Worm (Caenorhabditis elegans) whole organism, L3 larva: Measurements from ENCODE around the gene polh-1.
A peak's percentile ranks its signal among the peaks of the same experiment; 100 is the strongest.

Source experiments
- R02D3.7 ChIP-seq: fragments of 150-350 bp; optimal IDR thresholded peaks from 2 replicates; lab custom pipeline; 2014; ENCODE audit warnings: missing biosample characterization, missing genetic modification characterization
- ZK546.5 ChIP-seq: sonication (generic microtip); optimal IDR thresholded peaks from 2 replicates; lab custom pipeline; 2017; ENCODE audit warnings: missing biosample characterization, missing genetic modification characterization
- aly-2 ChIP-seq: fragments of 150-350 bp; optimal IDR thresholded peaks from 2 replicates; lab custom pipeline; 2014; ENCODE audit warnings: missing biosample characterization, missing genetic modification characterization
- ceh-16 ChIP-seq: sonication (generic microtip); optimal IDR thresholded peaks from 2 replicates; lab custom pipeline; 2017; ENCODE audit warnings: missing biosample characterization, missing genetic modification characterization
- ceh-28 ChIP-seq: fragments of 150-350 bp; optimal IDR thresholded peaks from 2 replicates; lab custom pipeline; 2014; ENCODE audit warnings: missing biosample characterization, missing genetic modification reagents, missing genetic modification characterization
- ceh-82 ChIP-seq: fragments of 150-350 bp; optimal IDR thresholded peaks from 2 replicates; lab custom pipeline; 2014; ENCODE audit warnings: missing biosample characterization, missing genetic modification characterization
- ceh-9 ChIP-seq: sonication (generic microtip); optimal IDR thresholded peaks from 2 replicates; lab custom pipeline; 2018; ENCODE audit warnings: missing biosample characterization, missing genetic modification characterization
- daf-12 ChIP-seq: fragments of 150-350 bp; optimal IDR thresholded peaks from 2 replicates; lab custom pipeline; 2014; ENCODE audit warnings: missing biosample characterization, missing genetic modification reagents, missing genetic modification characterization
- egl-5 ChIP-seq: fragments of 150-350 bp; optimal IDR thresholded peaks from 2 replicates; lab custom pipeline; 2017; ENCODE audit warnings: missing biosample characterization, missing genetic modification reagents, missing genetic modification characterization, inconsistent platforms
- elt-1 ChIP-seq: fragments of 150-350 bp; optimal IDR thresholded peaks from 2 replicates; lab custom pipeline; 2014; ENCODE audit warnings: missing biosample characterization, missing genetic modification characterization
- elt-3 ChIP-seq, 3 experiments: fragments of 150-350 bp in 1 of 3; sonication (generic microtip) in 2 of 3; optimal IDR thresholded peaks; 2 replicates in 2 of 3; 4 replicates in 1 of 3; lab custom pipeline; 2014 to 2017; ENCODE audit warnings: missing biosample characterization in 3 of 3, missing genetic modification characterization in 3 of 3
- eor-1 ChIP-seq, 2 experiments: fragments of 150-350 bp; optimal IDR thresholded peaks; 2 replicates each; lab custom pipeline; 2014 to 2018; ENCODE audit warnings: missing biosample characterization in 2 of 2, missing genetic modification characterization in 2 of 2
- fkh-10 ChIP-seq: sonication (generic microtip); optimal IDR thresholded peaks from 2 replicates; lab custom pipeline; 2017; ENCODE audit warnings: missing biosample characterization, missing genetic modification reagents, missing genetic modification characterization
- fkh-2 ChIP-seq: fragments of 150-350 bp; optimal IDR thresholded peaks from 2 replicates; lab custom pipeline; 2014; ENCODE audit warnings: missing biosample characterization, missing genetic modification reagents, missing genetic modification characterization
- hmg-11 ChIP-seq: sonication (generic microtip); optimal IDR thresholded peaks from 2 replicates; lab custom pipeline; 2016; ENCODE audit warnings: missing genetic modification characterization, missing compliant biosample characterization
- jun-1 ChIP-seq: fragments of 150-350 bp; optimal IDR thresholded peaks from 2 replicates; lab custom pipeline; 2014; ENCODE audit warnings: missing biosample characterization, missing genetic modification reagents, missing genetic modification characterization
- lin-39 ChIP-seq: fragments of 150-350 bp; optimal IDR thresholded peaks from 2 replicates; lab custom pipeline; 2018; ENCODE audit warnings: missing biosample characterization, missing genetic modification reagents, missing genetic modification characterization
- lsy-12 ChIP-seq: sonication (generic microtip); optimal IDR thresholded peaks from 2 replicates; lab custom pipeline; 2016; ENCODE audit warnings: mild to moderate bottlenecking, missing genetic modification characterization, missing compliant biosample characterization
- mdl-1 ChIP-seq: fragments of 150-350 bp; optimal IDR thresholded peaks from 2 replicates; lab custom pipeline; 2014; ENCODE audit warnings: missing biosample characterization, missing genetic modification characterization
- mml-1 ChIP-seq: fragments of 150-350 bp; sonication (generic microtip); optimal IDR thresholded peaks from 3 replicates; lab custom pipeline; 2014; ENCODE audit warnings: missing biosample characterization, missing genetic modification characterization
- nfya-1 ChIP-seq: sonication (generic microtip); optimal IDR thresholded peaks from 2 replicates; lab custom pipeline; 2017; ENCODE audit warnings: missing genetic modification characterization, mild to moderate bottlenecking, missing compliant biosample characterization, antibody characterized with exemption, moderate library complexity; ENCODE audit not compliant: insufficient read depth
- nhr-11 ChIP-seq: fragments of 150-350 bp; optimal IDR thresholded peaks from 2 replicates; lab custom pipeline; 2014; ENCODE audit warnings: missing biosample characterization, missing genetic modification characterization
- nhr-12 ChIP-seq: fragments of 150-350 bp; optimal IDR thresholded peaks from 2 replicates; lab custom pipeline; 2014; ENCODE audit warnings: missing biosample characterization, missing genetic modification characterization
- nhr-23 ChIP-seq: fragments of 150-350 bp; optimal IDR thresholded peaks from 2 replicates; lab custom pipeline; 2014; ENCODE audit warnings: missing biosample characterization, missing genetic modification reagents, missing genetic modification characterization
- nhr-28 ChIP-seq: fragments of 150-350 bp; optimal IDR thresholded peaks from 2 replicates; lab custom pipeline; 2014; ENCODE audit warnings: missing biosample characterization, missing genetic modification characterization
- nhr-43 ChIP-seq: sonication (generic microtip); optimal IDR thresholded peaks from 2 replicates; lab custom pipeline; 2016; ENCODE audit warnings: mild to moderate bottlenecking, missing genetic modification characterization, missing compliant biosample characterization; ENCODE audit not compliant: poor library complexity, severe bottlenecking
- nhr-67 ChIP-seq: fragments of 150-350 bp; optimal IDR thresholded peaks from 2 replicates; lab custom pipeline; 2014; ENCODE audit warnings: missing biosample characterization, missing genetic modification characterization
- pha-4 ChIP-seq: fragments of 150-350 bp; optimal IDR thresholded peaks from 2 replicates; lab custom pipeline; 2014; ENCODE audit warnings: missing biosample characterization, missing genetic modification reagents, missing genetic modification characterization
- pqm-1 ChIP-seq: fragments of 150-350 bp; optimal IDR thresholded peaks from 2 replicates; lab custom pipeline; 2017; ENCODE audit warnings: missing biosample characterization, missing genetic modification characterization, inconsistent platforms
- skn-1 ChIP-seq: fragments of 150-350 bp; optimal IDR thresholded peaks from 2 replicates; lab custom pipeline; 2014; ENCODE audit warnings: missing biosample characterization, missing genetic modification characterization
- snpc-4 ChIP-seq: fragments of 150-350 bp; optimal IDR thresholded peaks from 2 replicates; lab custom pipeline; 2014; ENCODE audit warnings: missing biosample characterization, missing genetic modification characterization
- tbx-2 ChIP-seq: sonication (generic microtip); optimal IDR thresholded peaks from 2 replicates; lab custom pipeline; 2016; ENCODE audit warnings: mild to moderate bottlenecking, missing genetic modification characterization, missing compliant biosample characterization
- unc-39 ChIP-seq: sonication (generic microtip); optimal IDR thresholded peaks from 4 replicates; lab custom pipeline; 2017; ENCODE audit warnings: missing biosample characterization, missing genetic modification characterization
- unc-62 ChIP-seq: fragments of 150-350 bp; sonication (generic microtip); optimal IDR thresholded peaks from 4 replicates; lab custom pipeline; 2014; ENCODE audit warnings: missing biosample characterization, missing genetic modification reagents, missing genetic modification characterization
- zag-1 ChIP-seq: fragments of 150-350 bp; optimal IDR thresholded peaks from 2 replicates; lab custom pipeline; 2014; ENCODE audit warnings: missing biosample characterization, missing genetic modification characterization
- ztf-11 ChIP-seq: fragments of 150-350 bp; optimal IDR thresholded peaks from 2 replicates; lab custom pipeline; 2014; ENCODE audit warnings: missing biosample characterization, missing genetic modification characterization
- ztf-4 ChIP-seq: fragments of 150-350 bp; optimal IDR thresholded peaks from 2 replicates; lab custom pipeline; 2014; ENCODE audit warnings: missing biosample characterization, missing genetic modification characterization

The polh-1 gene

DNA sequence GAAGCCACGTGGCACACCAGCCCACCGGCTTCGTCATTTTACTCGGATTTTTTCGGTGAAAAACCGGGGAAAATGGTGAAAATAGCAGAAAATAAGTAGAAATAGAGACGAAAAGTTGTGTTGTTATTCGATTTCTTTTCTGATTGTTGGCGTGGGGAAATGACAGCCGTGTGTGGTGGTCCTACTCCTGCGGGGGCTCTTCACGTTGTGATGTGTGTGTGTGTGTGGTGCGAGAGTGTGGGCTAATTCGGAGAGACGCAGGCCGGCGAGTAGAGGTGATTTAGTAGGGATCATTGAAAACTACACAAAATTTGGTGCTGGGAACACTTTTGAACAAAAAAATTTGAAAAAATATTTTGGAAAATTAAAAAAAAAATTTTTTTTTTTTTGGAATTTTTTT lies 6.6 kb downstream of the polh-1 start, which contains the start of gene F53A3.1:
Gene F53A3.1, minus strand, starts transcription at position 150 of the 400 bp plus-strand sequence.
- TF ChIP-seq lin-39 (tag; lab: Kevin White, UChicago): peak; percentile 17
- TF ChIP-seq mdl-1 (tag; lab: Kevin White, UChicago): no peak

DNA sequence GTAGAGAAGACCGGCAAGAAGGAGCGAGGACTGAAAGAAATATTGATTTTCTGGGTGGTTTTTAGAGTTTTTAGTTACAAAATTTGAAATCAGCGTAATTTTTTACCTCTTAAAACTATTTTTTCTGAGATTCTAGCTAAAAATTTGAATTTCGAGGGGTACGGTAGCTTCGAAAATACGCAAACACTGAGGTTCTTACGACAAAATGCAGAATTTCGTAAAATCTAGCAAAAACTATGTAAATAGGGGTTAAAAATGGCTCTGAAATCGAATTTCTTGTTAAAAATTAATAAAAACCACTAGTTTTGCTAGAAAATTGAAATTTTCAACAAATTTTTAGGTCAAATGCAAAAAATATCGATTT lies 10.5 kb downstream of the polh-1 start:
- TF ChIP-seq nhr-12 (tag; lab: Kevin White, UChicago): no peak
- TF ChIP-seq skn-1 (tag; lab: Kevin White, UChicago): no peak
- TF ChIP-seq ceh-16 (tag; lab: Kevin White, UChicago): no peak
- TF ChIP-seq lsy-12: no peak
- TF ChIP-seq elt-1 (tag; lab: Kevin White, UChicago): no peak
- TF ChIP-seq ceh-82: no peak
- TF ChIP-seq hmg-11 (tag; lab: Kevin White, UChicago): no peak
- no peak for TF ChIP-seq R02D3.7 (tag; lab: Kevin White, UChicago)
- no peak for TF ChIP-seq zag-1 (tag; lab: Kevin White, UChicago)
- TF ChIP-seq eor-1 (tag; optimal IDR thresholded peaks at IDR 0.05; lab: Kevin White, UChicago): no peak
- TF ChIP-seq fkh-2: no peak
- TF ChIP-seq fkh-10 (GFP tag; lab: Kevin White, UChicago): no peak
- no peak for TF ChIP-seq egl-5 (tag; lab: Kevin White, UChicago)
- no peak for TF ChIP-seq nhr-11 (tag; lab: Kevin White, UChicago)
- TF ChIP-seq, all 47 proteins: peak for 0

DNA sequence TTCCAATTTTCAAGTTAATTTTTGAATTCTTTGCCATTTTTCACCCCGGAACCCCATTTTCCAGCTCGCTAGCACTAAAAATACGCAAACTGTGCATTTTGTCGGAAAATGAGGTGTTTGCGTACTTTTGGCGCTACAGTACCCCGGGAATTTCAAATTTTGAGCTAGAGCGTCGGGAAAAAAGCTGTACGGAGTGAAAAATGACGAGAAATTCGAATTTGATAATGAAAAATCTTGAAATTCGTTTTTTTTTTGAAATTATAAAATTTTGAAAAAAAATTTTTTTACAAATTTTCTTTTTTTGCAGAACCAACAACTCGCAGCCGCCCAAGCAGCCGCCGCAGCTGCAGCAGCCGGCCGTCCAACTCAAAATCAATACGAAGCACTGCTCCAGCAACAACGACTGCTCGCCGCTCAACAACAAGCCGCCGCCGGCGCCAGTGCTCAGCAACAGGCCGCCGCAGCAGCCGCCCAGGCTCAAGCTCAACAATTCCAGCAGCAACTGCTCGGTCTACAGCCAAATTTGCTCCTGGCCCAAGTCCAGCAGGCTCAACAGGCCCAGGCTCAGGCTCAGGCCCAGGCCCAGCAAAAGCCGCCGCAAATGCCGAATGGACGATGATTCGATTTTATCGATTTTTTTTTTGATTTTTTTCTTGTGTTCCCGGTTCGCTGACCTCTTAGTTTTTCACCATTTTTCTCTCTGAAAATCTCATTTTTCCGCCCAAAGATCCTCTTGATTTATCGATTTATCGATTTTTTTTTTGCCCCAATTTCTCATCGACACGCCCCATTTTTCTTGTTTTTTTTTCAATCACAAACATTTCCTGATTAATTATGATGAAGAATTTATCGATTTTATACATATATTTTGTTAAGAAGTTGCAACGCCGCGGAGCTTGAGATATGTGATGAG lies 11.1 kb downstream of the polh-1 start:
- TF ChIP-seq nhr-43: no peak
- peak; percentile 96 for TF ChIP-seq ceh-28
- no peak for TF ChIP-seq hmg-11 (tag; lab: Kevin White, UChicago)

DNA sequence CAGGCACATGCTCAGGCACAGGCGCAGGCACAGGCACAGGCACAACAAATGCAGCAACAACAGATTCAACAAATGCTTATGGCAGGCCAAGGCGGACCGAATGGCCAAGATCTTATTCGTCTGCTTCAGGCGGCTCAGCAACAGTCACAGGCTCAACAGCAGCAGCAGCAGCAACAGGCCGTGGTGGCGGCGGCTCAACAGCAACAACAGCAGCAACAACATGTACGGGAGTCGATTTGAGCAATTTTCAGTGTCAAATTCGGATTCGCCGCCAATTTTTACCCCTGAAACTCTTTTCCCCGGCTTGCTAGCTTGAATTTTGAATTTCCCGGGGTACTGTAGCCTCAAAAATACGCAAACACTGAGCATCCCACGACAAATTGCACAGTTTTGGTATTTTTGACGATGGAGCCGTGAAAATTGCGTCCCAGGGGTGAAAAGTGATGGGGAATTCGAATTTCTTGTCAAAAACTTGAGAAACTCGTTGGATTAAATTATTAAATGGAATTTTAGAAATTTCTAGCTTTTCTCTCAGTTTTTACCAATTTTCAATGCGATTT lies 12.1 kb downstream of the polh-1 start:
- TF ChIP-seq aly-2 (tag; lab: Kevin White, UChicago): no peak
- TF ChIP-seq tbx-2 (tag; lab: Kevin White, UChicago): no peak
- no peak for TF ChIP-seq ceh-82
- no peak for TF ChIP-seq daf-12 (tag; lab: Kevin White, UChicago)
- no peak for TF ChIP-seq pqm-1 (tag; lab: Kevin White, UChicago)
- TF ChIP-seq elt-3 (tag; optimal IDR thresholded peaks at IDR 0.05; lab: Kevin White, UChicago): no peak
- TF ChIP-seq ceh-28: no peak
- TF ChIP-seq snpc-4: no peak
- TF ChIP-seq lsy-12: no peak
- no peak for TF ChIP-seq ceh-9 (tag; lab: Kevin White, UChicago)
- no peak for TF ChIP-seq R02D3.7 (tag; lab: Kevin White, UChicago)
- no peak for TF ChIP-seq lin-39 (tag; lab: Kevin White, UChicago)
- TF ChIP-seq unc-62 (GFP tag; lab: Kevin White, UChicago): no peak
- no peak for TF ChIP-seq mml-1
- no peak for TF ChIP-seq ztf-11 (tag; lab: Kevin White, UChicago)

DNA sequence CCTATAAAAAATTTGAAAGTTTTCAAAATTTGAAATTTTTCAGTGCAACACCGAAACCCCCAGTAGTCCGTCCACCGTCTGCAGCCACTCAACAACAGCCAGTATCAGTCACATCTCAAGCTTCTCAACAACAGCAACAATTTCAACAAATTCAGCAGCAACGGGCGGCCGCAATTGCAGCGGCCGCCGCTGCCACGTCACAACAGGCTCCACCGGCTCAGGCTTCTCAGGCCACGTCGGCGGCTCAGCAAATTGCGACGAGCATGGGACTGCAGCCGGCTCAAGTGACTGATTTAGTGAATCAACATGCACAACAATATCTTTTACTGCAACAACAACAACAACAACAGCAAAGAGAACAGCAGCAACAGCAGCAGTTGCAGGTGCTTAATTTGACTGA lies 15.9 kb downstream of the polh-1 start:
- TF ChIP-seq ztf-11 (tag; lab: Kevin White, UChicago) (no peak), ZK546.5 (tag; lab: Kevin White, UChicago) (no peak), ceh-82 (no peak), unc-39 (no peak), nhr-23 (tag; lab: Kevin White, UChicago) (no peak), pha-4 (tag; lab: Kevin White, UChicago) (no peak), snpc-4 (no peak), nhr-28 (tag; lab: Kevin White, UChicago) (no peak), eor-1 (tag; optimal IDR thresholded peaks at IDR 0.05; lab: Kevin White, UChicago) (no peak), R02D3.7 (tag; lab: Kevin White, UChicago) (no peak), ztf-4 (tag; lab: Kevin White, UChicago) (no peak), nhr-67 (tag; lab: Kevin White, UChicago) (no peak), fkh-2 (no peak), jun-1 (tag; lab: Kevin White, UChicago) (no peak), elt-3 (tag; optimal IDR thresholded peaks at IDR 0.05; lab: Kevin White, UChicago) (no peak), fkh-10 (GFP tag; lab: Kevin White, UChicago) (no peak), nfya-1 (tag; lab: Kevin White, UChicago) (no peak)
